Worm (Caenorhabditis elegans) whole organism, L4 larva: ENCODE measurements around the gene gldi-10.

ENCODE experiments used
- lin-39 ChIP-seq: fragments of 150-350 bp; optimal IDR thresholded peaks from 2 replicates; lab custom pipeline; 2014; ENCODE audit warnings: missing biosample characterization, missing genetic modification reagents, missing genetic modification characterization
- pqm-1 ChIP-seq: sonication (generic microtip); optimal IDR thresholded peaks from 2 replicates; lab custom pipeline; 2017; ENCODE audit warnings: missing biosample characterization, missing genetic modification characterization

DNA sequence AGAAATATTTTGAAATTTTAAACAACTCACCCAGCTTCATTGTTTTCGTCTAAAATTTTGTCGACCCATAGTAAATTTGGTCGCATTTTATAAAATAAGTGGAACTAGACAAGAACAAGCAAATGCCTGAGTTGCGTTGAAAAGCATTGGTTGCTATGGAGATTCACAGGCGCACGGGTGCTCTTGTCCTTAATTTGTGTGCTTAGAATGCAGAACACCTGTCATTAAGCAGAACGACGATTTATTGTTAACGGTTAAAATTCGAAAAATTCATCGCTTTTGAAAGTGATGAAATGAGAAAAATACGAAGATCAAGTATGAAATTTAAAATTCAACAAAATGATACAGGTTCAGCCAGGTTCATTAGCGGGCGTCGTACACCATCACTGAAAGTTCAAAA is 47.1 kb downstream of the gldi-10 start, which contains the start of gene daf-10:
- TF ChIP-seq pqm-1 (tag; lab: Kevin White, UChicago) (no peak), lin-39 (tag; lab: Kevin White, UChicago) (no peak)
